Fruit fly (Drosophila melanogaster): Measurements from ENCODE around the gene CG31342.

dm6 chr3R:12962612-12963011, 23.2 kb upstream of the CG31342 start:
- TF ChIP-seq Sin3A (optimal IDR thresholded peaks at IDR 0.05) (no peak), insv (optimal IDR thresholded peaks at IDR 0.05) (no peak), h (optimal IDR thresholded peaks at IDR 0.05) (no peak)
